Worm (Caenorhabditis elegans) whole organism, L3 larva: ENCODE data around the gene rcs-1.
A peak's percentile ranks its signal among the peaks of the same experiment; 100 is the strongest.

Experiments
- R02D3.7 ChIP-seq: fragments of 150-350 bp; optimal IDR thresholded peaks from 2 replicates; lab custom pipeline; 2014; ENCODE audit warnings: missing biosample characterization, missing genetic modification characterization
- ZK546.5 ChIP-seq: sonication (generic microtip); optimal IDR thresholded peaks from 2 replicates; lab custom pipeline; 2017; ENCODE audit warnings: missing biosample characterization, missing genetic modification characterization
- aly-2 ChIP-seq: fragments of 150-350 bp; optimal IDR thresholded peaks from 2 replicates; lab custom pipeline; 2014; ENCODE audit warnings: missing biosample characterization, missing genetic modification characterization
- ama-1 ChIP-seq: fragments of 150-350 bp; optimal IDR thresholded peaks from 2 replicates; lab custom pipeline; 2018
- ceh-16 ChIP-seq: sonication (generic microtip); optimal IDR thresholded peaks from 2 replicates; lab custom pipeline; 2017; ENCODE audit warnings: missing biosample characterization, missing genetic modification characterization
- ceh-28 ChIP-seq: fragments of 150-350 bp; optimal IDR thresholded peaks from 2 replicates; lab custom pipeline; 2014; ENCODE audit warnings: missing biosample characterization, missing genetic modification reagents, missing genetic modification characterization
- ceh-82 ChIP-seq: fragments of 150-350 bp; optimal IDR thresholded peaks from 2 replicates; lab custom pipeline; 2014; ENCODE audit warnings: missing biosample characterization, missing genetic modification characterization
- ceh-9 ChIP-seq: sonication (generic microtip); optimal IDR thresholded peaks from 2 replicates; lab custom pipeline; 2018; ENCODE audit warnings: missing biosample characterization, missing genetic modification characterization
- daf-12 ChIP-seq: fragments of 150-350 bp; optimal IDR thresholded peaks from 2 replicates; lab custom pipeline; 2014; ENCODE audit warnings: missing biosample characterization, missing genetic modification reagents, missing genetic modification characterization
- egl-27 ChIP-seq: sonication (generic microtip); optimal IDR thresholded peaks from 4 replicates; lab custom pipeline; 2017; ENCODE audit warnings: missing biosample characterization, missing genetic modification reagents, missing genetic modification characterization
- egl-5 ChIP-seq: fragments of 150-350 bp; optimal IDR thresholded peaks from 2 replicates; lab custom pipeline; 2017; ENCODE audit warnings: missing biosample characterization, missing genetic modification reagents, missing genetic modification characterization, inconsistent platforms
- elt-1 ChIP-seq: fragments of 150-350 bp; optimal IDR thresholded peaks from 2 replicates; lab custom pipeline; 2014; ENCODE audit warnings: missing biosample characterization, missing genetic modification characterization
- elt-2 ChIP-seq: sonication (generic microtip); optimal IDR thresholded peaks from 2 replicates; lab custom pipeline; 2016; ENCODE audit warnings: missing genetic modification reagents, mild to moderate bottlenecking, missing genetic modification characterization, missing compliant biosample characterization
- elt-3 ChIP-seq, 3 experiments: fragments of 150-350 bp in 1 of 3; sonication (generic microtip) in 2 of 3; optimal IDR thresholded peaks; 2 replicates in 2 of 3; 4 replicates in 1 of 3; lab custom pipeline; 2014 to 2017; ENCODE audit warnings: missing biosample characterization in 3 of 3, missing genetic modification characterization in 3 of 3
- eor-1 ChIP-seq, 2 experiments: fragments of 150-350 bp; optimal IDR thresholded peaks; 2 replicates each; lab custom pipeline; 2014 to 2018; ENCODE audit warnings: missing biosample characterization in 2 of 2, missing genetic modification characterization in 2 of 2
- fkh-10 ChIP-seq: sonication (generic microtip); optimal IDR thresholded peaks from 2 replicates; lab custom pipeline; 2017; ENCODE audit warnings: missing biosample characterization, missing genetic modification reagents, missing genetic modification characterization
- fkh-2 ChIP-seq: fragments of 150-350 bp; optimal IDR thresholded peaks from 2 replicates; lab custom pipeline; 2014; ENCODE audit warnings: missing biosample characterization, missing genetic modification reagents, missing genetic modification characterization
- fos-1 ChIP-seq: fragments of 150-350 bp; optimal IDR thresholded peaks from 2 replicates; lab custom pipeline; 2014; ENCODE audit warnings: missing biosample characterization, missing genetic modification characterization
- hmg-11 ChIP-seq: sonication (generic microtip); optimal IDR thresholded peaks from 2 replicates; lab custom pipeline; 2016; ENCODE audit warnings: missing genetic modification characterization, missing compliant biosample characterization
- jun-1 ChIP-seq: fragments of 150-350 bp; optimal IDR thresholded peaks from 2 replicates; lab custom pipeline; 2014; ENCODE audit warnings: missing biosample characterization, missing genetic modification reagents, missing genetic modification characterization
- lin-39 ChIP-seq: fragments of 150-350 bp; optimal IDR thresholded peaks from 2 replicates; lab custom pipeline; 2018; ENCODE audit warnings: missing biosample characterization, missing genetic modification reagents, missing genetic modification characterization
- lsy-12 ChIP-seq: sonication (generic microtip); optimal IDR thresholded peaks from 2 replicates; lab custom pipeline; 2016; ENCODE audit warnings: mild to moderate bottlenecking, missing genetic modification characterization, missing compliant biosample characterization
- mdl-1 ChIP-seq: fragments of 150-350 bp; optimal IDR thresholded peaks from 2 replicates; lab custom pipeline; 2014; ENCODE audit warnings: missing biosample characterization, missing genetic modification characterization
- mml-1 ChIP-seq: fragments of 150-350 bp; sonication (generic microtip); optimal IDR thresholded peaks from 3 replicates; lab custom pipeline; 2014; ENCODE audit warnings: missing biosample characterization, missing genetic modification characterization
- nfya-1 ChIP-seq: sonication (generic microtip); optimal IDR thresholded peaks from 2 replicates; lab custom pipeline; 2017; ENCODE audit warnings: missing genetic modification characterization, mild to moderate bottlenecking, missing compliant biosample characterization, antibody characterized with exemption, moderate library complexity; ENCODE audit not compliant: insufficient read depth
- nhr-11 ChIP-seq: fragments of 150-350 bp; optimal IDR thresholded peaks from 2 replicates; lab custom pipeline; 2014; ENCODE audit warnings: missing biosample characterization, missing genetic modification characterization
- nhr-12 ChIP-seq: fragments of 150-350 bp; optimal IDR thresholded peaks from 2 replicates; lab custom pipeline; 2014; ENCODE audit warnings: missing biosample characterization, missing genetic modification characterization
- nhr-23 ChIP-seq: fragments of 150-350 bp; optimal IDR thresholded peaks from 2 replicates; lab custom pipeline; 2014; ENCODE audit warnings: missing biosample characterization, missing genetic modification reagents, missing genetic modification characterization
- nhr-237 ChIP-seq: fragments of 150-350 bp; optimal IDR thresholded peaks from 2 replicates; lab custom pipeline; 2014; ENCODE audit warnings: missing biosample characterization, missing genetic modification characterization
- nhr-25 ChIP-seq: sonication (generic microtip); optimal IDR thresholded peaks from 2 replicates; lab custom pipeline; 2017; ENCODE audit warnings: missing biosample characterization, missing genetic modification characterization
- nhr-28 ChIP-seq: fragments of 150-350 bp; optimal IDR thresholded peaks from 2 replicates; lab custom pipeline; 2014; ENCODE audit warnings: missing biosample characterization, missing genetic modification characterization
- nhr-43 ChIP-seq: sonication (generic microtip); optimal IDR thresholded peaks from 2 replicates; lab custom pipeline; 2016; ENCODE audit warnings: mild to moderate bottlenecking, missing genetic modification characterization, missing compliant biosample characterization; ENCODE audit not compliant: poor library complexity, severe bottlenecking
- nhr-67 ChIP-seq: fragments of 150-350 bp; optimal IDR thresholded peaks from 2 replicates; lab custom pipeline; 2014; ENCODE audit warnings: missing biosample characterization, missing genetic modification characterization
- nhr-76 ChIP-seq: fragments of 150-350 bp; sonication (generic microtip); optimal IDR thresholded peaks from 5 replicates; lab custom pipeline; 2014; ENCODE audit warnings: missing biosample characterization, missing genetic modification characterization
- nhr-77 ChIP-seq: fragments of 150-350 bp; optimal IDR thresholded peaks from 2 replicates; lab custom pipeline; 2014; ENCODE audit warnings: missing biosample characterization, missing genetic modification characterization
- pha-4 ChIP-seq: fragments of 150-350 bp; optimal IDR thresholded peaks from 2 replicates; lab custom pipeline; 2014; ENCODE audit warnings: missing biosample characterization, missing genetic modification reagents, missing genetic modification characterization
- pqm-1 ChIP-seq: fragments of 150-350 bp; optimal IDR thresholded peaks from 2 replicates; lab custom pipeline; 2017; ENCODE audit warnings: missing biosample characterization, missing genetic modification characterization, inconsistent platforms
- sea-2 ChIP-seq: fragments of 150-350 bp; sonication (generic microtip); optimal IDR thresholded peaks from 4 replicates; lab custom pipeline; 2014; ENCODE audit warnings: missing biosample characterization, missing genetic modification reagents, missing genetic modification characterization
- skn-1 ChIP-seq: fragments of 150-350 bp; optimal IDR thresholded peaks from 2 replicates; lab custom pipeline; 2014; ENCODE audit warnings: missing biosample characterization, missing genetic modification characterization
- snpc-4 ChIP-seq: fragments of 150-350 bp; optimal IDR thresholded peaks from 2 replicates; lab custom pipeline; 2014; ENCODE audit warnings: missing biosample characterization, missing genetic modification characterization
- tbx-2 ChIP-seq: sonication (generic microtip); optimal IDR thresholded peaks from 2 replicates; lab custom pipeline; 2016; ENCODE audit warnings: mild to moderate bottlenecking, missing genetic modification characterization, missing compliant biosample characterization
- unc-39 ChIP-seq: sonication (generic microtip); optimal IDR thresholded peaks from 4 replicates; lab custom pipeline; 2017; ENCODE audit warnings: missing biosample characterization, missing genetic modification characterization
- zag-1 ChIP-seq: fragments of 150-350 bp; optimal IDR thresholded peaks from 2 replicates; lab custom pipeline; 2014; ENCODE audit warnings: missing biosample characterization, missing genetic modification characterization
- ztf-11 ChIP-seq: fragments of 150-350 bp; optimal IDR thresholded peaks from 2 replicates; lab custom pipeline; 2014; ENCODE audit warnings: missing biosample characterization, missing genetic modification characterization
- ztf-4 ChIP-seq: fragments of 150-350 bp; optimal IDR thresholded peaks from 2 replicates; lab custom pipeline; 2014; ENCODE audit warnings: missing biosample characterization, missing genetic modification characterization

The rcs-1 gene

DNA sequence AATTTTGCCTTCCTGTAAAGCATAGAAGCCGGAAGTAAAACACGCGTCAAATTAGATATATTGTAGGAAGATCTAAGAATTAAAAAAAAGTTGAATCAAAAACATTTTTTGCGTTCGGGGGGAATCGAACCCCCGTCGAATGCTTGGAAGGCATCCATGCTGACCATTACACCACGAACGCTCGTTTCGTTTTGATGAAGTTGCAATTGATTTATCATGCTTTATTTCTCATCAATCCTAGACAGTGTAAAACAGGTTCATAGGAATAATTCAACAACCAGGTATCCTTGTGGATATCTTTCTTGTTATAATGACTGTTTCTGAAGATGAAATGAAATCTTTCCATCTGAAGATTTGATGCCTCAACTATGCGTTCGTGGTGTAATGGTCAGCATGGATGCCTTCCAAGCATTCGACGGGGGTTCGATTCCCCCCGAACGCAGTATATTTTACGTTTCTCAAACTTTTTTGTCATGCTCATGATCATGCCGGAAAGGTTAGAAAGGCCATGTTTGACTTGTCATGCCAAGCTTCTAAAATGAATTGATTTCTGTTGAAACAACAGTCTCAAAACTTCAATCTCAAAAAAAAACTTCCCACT, 8.4 kb downstream of the rcs-1 start:
- TF ChIP-seq nhr-12 (tag; lab: Kevin White, UChicago) (no peak), lin-39 (no peak), nhr-43 (tag; lab: Kevin White, UChicago) (peak; percentile 52), nhr-28 (tag; lab: Kevin White, UChicago) (no peak), unc-39 (no peak), nhr-25 (peak; percentile 22), mdl-1 (tag; lab: Kevin White, UChicago) (no peak), elt-2 (peak; percentile 14), skn-1 (no peak), pqm-1 (tag; lab: Kevin White, UChicago) (no peak), ceh-9 (no peak)

DNA sequence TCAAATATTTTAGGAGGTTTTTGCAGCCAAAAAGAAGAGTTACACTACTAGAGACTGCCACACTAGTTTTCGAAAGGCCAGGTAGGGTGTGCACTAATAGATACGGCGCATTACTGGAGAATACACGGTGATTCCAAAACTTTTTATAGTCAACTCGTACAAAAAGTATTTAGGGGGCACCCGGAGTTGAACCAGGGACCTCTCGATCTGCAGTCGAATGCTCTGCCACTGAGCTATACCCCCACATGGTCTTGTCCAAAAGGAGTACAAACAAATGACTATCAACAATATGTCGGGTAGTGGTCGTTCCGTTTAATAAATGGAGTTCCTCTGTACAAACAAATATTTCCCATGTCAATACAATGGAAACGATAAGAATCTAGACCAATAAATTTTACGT, 10.4 kb downstream of the rcs-1 start:
- TF ChIP-seq elt-2 (peak; percentile 47), jun-1 (tag; lab: Kevin White, UChicago) (no peak), pqm-1 (tag; lab: Kevin White, UChicago) (peak; percentile 15), ceh-28 (tag; lab: Kevin White, UChicago) (no peak), nfya-1 (no peak), ceh-9 (no peak), pha-4 (tag; lab: Kevin White, UChicago) (peak; percentile 43), mdl-1 (tag; lab: Kevin White, UChicago) (no peak)

DNA sequence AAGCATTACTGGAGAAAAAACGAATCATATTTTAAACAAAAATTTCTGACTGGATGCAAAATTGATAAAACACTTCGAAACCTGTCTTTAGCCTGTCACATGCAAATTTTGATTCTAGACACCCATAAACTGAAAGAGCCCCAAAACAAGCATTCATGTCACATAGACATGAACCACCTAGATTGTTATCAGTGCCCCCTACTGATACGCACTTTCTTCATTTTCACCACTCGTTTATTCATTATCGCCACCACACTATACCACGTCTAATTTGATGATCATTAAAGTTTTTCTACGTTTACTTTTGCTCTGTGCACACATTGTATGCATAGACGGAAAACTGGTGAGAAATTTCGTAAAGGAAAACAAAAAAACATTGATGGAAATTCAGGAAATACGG, 16.4 kb downstream of the rcs-1 start, which contains the start of gene cnnm-2:
Gene cnnm-2 (plus strand): TSS at position 190 of the 400 bp plus-strand sequence.
- TF ChIP-seq pqm-1 (tag; lab: Kevin White, UChicago): peak; percentile 63
- no peak for TF ChIP-seq ceh-82
- peak; percentile 15 for TF ChIP-seq pha-4 (tag; lab: Kevin White, UChicago)
- TF ChIP-seq elt-2: peak; percentile 89

DNA sequence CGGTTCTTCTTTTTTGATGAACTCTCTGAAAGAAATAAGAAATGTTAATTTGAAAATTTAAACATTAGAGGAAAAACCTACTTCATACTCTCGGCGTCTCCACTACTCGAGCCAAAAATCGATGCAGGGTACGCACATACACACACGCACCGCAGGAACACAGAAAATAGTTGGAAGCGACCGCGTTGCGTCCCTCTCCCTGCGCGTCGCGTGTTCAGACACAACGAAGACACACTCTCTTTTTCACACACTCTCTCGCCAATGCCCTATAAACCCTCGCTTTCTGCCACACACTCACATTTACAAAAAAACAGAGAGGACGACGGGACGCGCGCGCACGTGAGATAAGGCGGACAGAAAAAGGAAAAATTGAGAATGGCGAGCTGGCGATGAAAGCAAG, 17.4 kb downstream of the rcs-1 start, which contains the start of gene R04E5.9:
Gene R04E5.9 (minus strand): TSS at position 235 of the 400 bp plus-strand sequence.
- TF ChIP-seq nhr-25 (peak; percentile 77), ztf-4 (tag; lab: Kevin White, UChicago) (no peak), nhr-237 (tag; lab: Kevin White, UChicago) (no peak), ceh-82 (peak; percentile 18), fkh-2 (no peak), egl-5 (tag; lab: Kevin White, UChicago) (peak; percentile 92), egl-27 (tag; lab: Kevin White, UChicago) (no peak), mdl-1 (tag; lab: Kevin White, UChicago) (peak; percentile 89), ztf-11 (tag; lab: Kevin White, UChicago) (no peak), jun-1 (tag; lab: Kevin White, UChicago) (peak; percentile 82), nhr-28 (tag; lab: Kevin White, UChicago) (no peak), pha-4 (tag; lab: Kevin White, UChicago) (peak; percentile 95), skn-1 (peak; percentile 78), lsy-12 (tag; lab: Kevin White, UChicago) (peak; percentile 10), daf-12 (tag; lab: Kevin White, UChicago) (no peak), unc-39 (no peak), elt-2 (peak; percentile 87), elt-3 (tag; optimal IDR thresholded peaks at IDR 0.05; lab: Kevin White, UChicago) (no peak), nhr-43 (tag; lab: Kevin White, UChicago) (peak; percentile 47), tbx-2 (tag; lab: Kevin White, UChicago) (peak; percentile 64), nhr-23 (tag; lab: Kevin White, UChicago) (peak; percentile 78), nhr-76 (tag; lab: Kevin White, UChicago) (no peak), ceh-16 (no peak), elt-1 (tag; lab: Kevin White, UChicago) (peak; percentile 57), ZK546.5 (no peak), ceh-9 (no peak), snpc-4 (tag; lab: Kevin White, UChicago) (peak; percentile 69), pqm-1 (tag; lab: Kevin White, UChicago) (peak; percentile 69), nhr-67 (tag; lab: Kevin White, UChicago) (no peak), nhr-77 (tag; lab: Kevin White, UChicago) (no peak), sea-2 (GFP tag; lab: Kevin White, UChicago) (peak; percentile 90), nfya-1 (peak; percentile 94), fkh-10 (GFP tag; lab: Kevin White, UChicago) (peak; percentile 82), mml-1 (tag; lab: Kevin White, UChicago) (peak; percentile 16), zag-1 (tag; lab: Kevin White, UChicago) (no peak), hmg-11 (peak; percentile 98), eor-1 (tag; optimal IDR thresholded peaks at IDR 0.05; lab: Kevin White, UChicago) (no peak), fos-1 (tag; lab: Kevin White, UChicago) (peak; percentile 13), nhr-11 (tag; lab: Kevin White, UChicago) (no peak), ceh-28 (tag; lab: Kevin White, UChicago) (peak; percentile 86), R02D3.7 (tag; lab: Kevin White, UChicago) (peak; percentile 52), nhr-12 (tag; lab: Kevin White, UChicago) (no peak), aly-2 (tag; lab: Kevin White, UChicago) (no peak), ama-1 (peak; percentile 70)
